Worm (Caenorhabditis elegans): Measurements from ENCODE around the gene cpna-2.

DNA sequence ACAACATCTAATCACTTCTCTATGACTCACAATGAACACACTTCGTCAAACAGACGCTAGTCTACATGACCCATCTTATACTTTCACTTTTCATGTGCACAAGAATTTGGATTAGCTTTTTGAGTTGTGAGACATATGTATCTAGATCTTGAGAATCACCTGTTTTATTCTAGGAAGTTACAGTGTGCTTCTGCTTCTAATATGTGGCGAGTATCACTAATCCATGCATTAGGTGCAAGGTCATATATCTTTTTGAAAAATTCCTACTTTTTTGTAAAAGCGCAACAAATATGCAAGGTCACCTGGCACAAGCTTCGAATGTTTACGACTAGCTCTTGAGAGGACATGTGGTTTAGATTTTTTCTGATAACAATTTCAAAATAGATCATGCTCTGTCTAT lies 49.0 kb upstream of the cpna-2 start:
- no peak for TF ChIP-seq dve-1 (tag; optimal IDR thresholded peaks at IDR 0.05; ENCODE audit: insufficient read depth)
- TF ChIP-seq fos-1 (tag; optimal IDR thresholded peaks at IDR 0.05) = no peak
- TF ChIP-seq nhr-48 (tag; optimal IDR thresholded peaks at IDR 0.05) = no peak
- TF ChIP-seq lin-13 (GFP tag; optimal IDR thresholded peaks at IDR 0.05) = no peak
- TF ChIP-seq T20F7.1 (GFP tag; optimal IDR thresholded peaks at IDR 0.05) = no peak
- no peak for TF ChIP-seq nhr-25 (tag; optimal IDR thresholded peaks at IDR 0.05; ENCODE audit: borderline replicate concordance, insufficient read depth)
- no peak for TF ChIP-seq D1046.2 (GFP tag; IDR thresholded peaks at IDR 0.05)
